Worm (Caenorhabditis elegans) whole organism, L1 larva: ENCODE data around the gene F53F8.6.

ENCODE experiments used
- C04F5.9 ChIP-seq: sonication (generic microtip); optimal IDR thresholded peaks from 2 replicates; lab custom pipeline; 2016; ENCODE audit warnings: missing genetic modification characterization, missing compliant biosample characterization
- F16B12.6 ChIP-seq: fragments of 150-350 bp; optimal IDR thresholded peaks from 2 replicates; lab custom pipeline; 2014; ENCODE audit warnings: missing biosample characterization, missing genetic modification characterization
- aha-1 ChIP-seq: fragments of 150-350 bp; optimal IDR thresholded peaks from 2 replicates; lab custom pipeline; 2014; ENCODE audit warnings: missing biosample characterization, missing genetic modification characterization
- alr-1 ChIP-seq: fragments of 200-800 bp; sonication (Bioruptor generic); optimal IDR thresholded peaks from 2 replicates; lab custom pipeline; 2018; ENCODE audit warnings: borderline replicate concordance, mild to moderate bottlenecking, missing genetic modification characterization, missing compliant biosample characterization
- aly-2 ChIP-seq: fragments of 150-350 bp; optimal IDR thresholded peaks from 2 replicates; lab custom pipeline; 2014; ENCODE audit warnings: missing biosample characterization, missing genetic modification characterization
- blmp-1 ChIP-seq: fragments of 150-350 bp; optimal IDR thresholded peaks from 2 replicates; lab custom pipeline; 2014; ENCODE audit warnings: missing biosample characterization, missing genetic modification characterization
- ceh-63 ChIP-seq: fragments of 200-800 bp; sonication (Bioruptor generic); optimal IDR thresholded peaks from 2 replicates; lab custom pipeline; 2018; ENCODE audit warnings: mild to moderate bottlenecking, missing genetic modification characterization, missing compliant biosample characterization
- ceh-8 ChIP-seq: fragments of 200-800 bp; sonication (Bioruptor generic); optimal IDR thresholded peaks from 2 replicates; lab custom pipeline; 2018; ENCODE audit warnings: mild to moderate bottlenecking, missing genetic modification characterization, moderate library complexity, missing compliant biosample characterization
- ceh-82 ChIP-seq, 3 experiments: fragments of 150-350 bp in 1 of 3; sonication (generic microtip) in 2 of 3; optimal IDR thresholded peaks; 2 replicates each; lab custom pipeline; 2014 to 2017; ENCODE audit warnings: missing biosample characterization in 3 of 3, missing genetic modification characterization in 3 of 3
- ceh-88 ChIP-seq: fragments of 200-800 bp; sonication (Bioruptor generic); IDR thresholded peaks from 2 replicates; pipeline ENCODE4 v1.3.6; 2022; ENCODE audit warnings: missing genetic modification characterization, missing compliant biosample characterization
- ceh-90 ChIP-seq: sonication (generic microtip); optimal IDR thresholded peaks from 2 replicates; lab custom pipeline; 2016; ENCODE audit warnings: missing genetic modification characterization, missing compliant biosample characterization
- dsc-1 ChIP-seq: sonication (generic microtip); optimal IDR thresholded peaks from 2 replicates; lab custom pipeline; 2016; ENCODE audit warnings: mild to moderate bottlenecking, missing genetic modification characterization, missing compliant biosample characterization
- efl-3 ChIP-seq: fragments of 200-800 bp; sonication (Bioruptor generic); optimal IDR thresholded peaks from 2 replicates; lab custom pipeline; 2018; ENCODE audit warnings: mild to moderate bottlenecking, missing genetic modification characterization, missing compliant biosample characterization
- egl-27 ChIP-seq, 2 experiments: fragments of 150-350 bp in 1 of 2; sonication (generic microtip); optimal IDR thresholded peaks; 3 replicates each; lab custom pipeline; 2017 to 2018; ENCODE audit warnings: missing biosample characterization in 2 of 2, missing genetic modification characterization in 2 of 2, missing genetic modification reagents in 2 of 2
- elt-2 ChIP-seq: sonication (generic microtip); optimal IDR thresholded peaks from 2 replicates; lab custom pipeline; 2016; ENCODE audit warnings: missing genetic modification characterization, mild to moderate bottlenecking, inconsistent platforms, missing compliant biosample characterization, missing genetic modification reagents
- ets-5 ChIP-seq: fragments of 200-800 bp; sonication (Bioruptor generic); IDR thresholded peaks from 2 replicates; pipeline ENCODE4 v1.3.6; 2022; ENCODE audit warnings: missing genetic modification characterization, missing compliant biosample characterization
- fkh-10 ChIP-seq: sonication (generic microtip); optimal IDR thresholded peaks from 2 replicates; lab custom pipeline; 2017; ENCODE audit warnings: missing biosample characterization, missing genetic modification reagents, missing genetic modification characterization
- fos-1 ChIP-seq: fragments of 150-350 bp; optimal IDR thresholded peaks from 2 replicates; lab custom pipeline; 2014; ENCODE audit warnings: missing biosample characterization, missing genetic modification characterization
- grh-1 ChIP-seq: fragments of 200-800 bp; sonication (Bioruptor generic); IDR thresholded peaks from 2 replicates; pipeline ENCODE4 v1.3.6; 2022; ENCODE audit warnings: missing genetic modification reagents, missing genetic modification characterization, missing compliant biosample characterization
- hlh-17 ChIP-seq: fragments of 200-800 bp; sonication (Bioruptor generic); optimal IDR thresholded peaks from 2 replicates; lab custom pipeline; 2018; ENCODE audit warnings: missing genetic modification characterization, mild to moderate bottlenecking, missing compliant biosample characterization, moderate library complexity, borderline replicate concordance
- hlh-4 ChIP-seq: sonication (generic microtip); optimal IDR thresholded peaks from 2 replicates; lab custom pipeline; 2016; ENCODE audit warnings: mild to moderate bottlenecking, missing genetic modification characterization, missing compliant biosample characterization
- hpl-2 ChIP-seq: fragments of 150-350 bp; optimal IDR thresholded peaks from 2 replicates; lab custom pipeline; 2014; ENCODE audit warnings: missing biosample characterization, missing genetic modification reagents, missing genetic modification characterization
- jun-1 ChIP-seq: fragments of 150-350 bp; optimal IDR thresholded peaks from 2 replicates; lab custom pipeline; 2014; ENCODE audit warnings: missing biosample characterization, missing genetic modification reagents, missing genetic modification characterization
- lin-13 ChIP-seq: fragments of 150-350 bp; optimal IDR thresholded peaks from 2 replicates; lab custom pipeline; 2014; ENCODE audit warnings: missing biosample characterization, missing genetic modification reagents, missing genetic modification characterization
- lin-14 ChIP-seq: fragments of 200-800 bp; sonication (Bioruptor generic); optimal IDR thresholded peaks from 2 replicates; lab custom pipeline; 2018; ENCODE audit warnings: mild to moderate bottlenecking, missing genetic modification characterization, moderate library complexity, missing compliant biosample characterization
- lin-15B ChIP-seq: fragments of 150-350 bp; sonication (generic microtip); optimal IDR thresholded peaks from 3 replicates; lab custom pipeline; 2014; ENCODE audit warnings: missing biosample characterization, missing genetic modification characterization
- lin-39 ChIP-seq: fragments of 150-350 bp; optimal IDR thresholded peaks from 2 replicates; lab custom pipeline; 2014; ENCODE audit warnings: missing biosample characterization, missing genetic modification reagents, missing genetic modification characterization
- lir-3 ChIP-seq: sonication (generic microtip); optimal IDR thresholded peaks from 2 replicates; lab custom pipeline; 2016; ENCODE audit warnings: mild to moderate bottlenecking, missing genetic modification characterization, moderate library complexity, missing compliant biosample characterization; ENCODE audit not compliant: poor library complexity
- mdl-1 ChIP-seq, 2 experiments: fragments of 150-350 bp; optimal IDR thresholded peaks; 2 replicates each; lab custom pipeline; 2014 to 2017; ENCODE audit warnings: missing biosample characterization in 2 of 2, missing genetic modification characterization in 2 of 2, inconsistent platforms in 1 of 2
- mef-2 ChIP-seq: fragments of 150-350 bp; optimal IDR thresholded peaks from 2 replicates; lab custom pipeline; 2014; ENCODE audit warnings: missing biosample characterization, missing genetic modification characterization
- mep-1 ChIP-seq: fragments of 150-350 bp; optimal IDR thresholded peaks from 2 replicates; lab custom pipeline; 2014; ENCODE audit warnings: missing biosample characterization, missing genetic modification characterization
- nhr-11 ChIP-seq: fragments of 150-350 bp; optimal IDR thresholded peaks from 2 replicates; lab custom pipeline; 2014; ENCODE audit warnings: missing biosample characterization, missing genetic modification characterization
- nhr-237 ChIP-seq: fragments of 150-350 bp; optimal IDR thresholded peaks from 2 replicates; lab custom pipeline; 2014; ENCODE audit warnings: missing biosample characterization, missing genetic modification characterization
- nhr-28 ChIP-seq: fragments of 150-350 bp; optimal IDR thresholded peaks from 2 replicates; lab custom pipeline; 2014; ENCODE audit warnings: missing biosample characterization, missing genetic modification characterization
- nhr-47 ChIP-seq: sonication (generic microtip); optimal IDR thresholded peaks from 2 replicates; lab custom pipeline; 2016; ENCODE audit warnings: mild to moderate bottlenecking, missing genetic modification characterization, moderate library complexity, missing compliant biosample characterization
- nhr-71 ChIP-seq: sonication (generic microtip); optimal IDR thresholded peaks from 2 replicates; lab custom pipeline; 2016; ENCODE audit warnings: mild to moderate bottlenecking, missing genetic modification characterization, moderate library complexity, missing compliant biosample characterization
- nhr-77 ChIP-seq: fragments of 150-350 bp; optimal IDR thresholded peaks from 2 replicates; lab custom pipeline; 2014; ENCODE audit warnings: missing biosample characterization, missing genetic modification characterization
- nhr-85 ChIP-seq: sonication (generic microtip); peaks from one replicate; lab custom pipeline; 2016; ENCODE audit warnings: missing genetic modification characterization, inconsistent platforms, missing compliant biosample characterization
- nhr-90 ChIP-seq: sonication (generic microtip); optimal IDR thresholded peaks from 2 replicates; lab custom pipeline; 2016; ENCODE audit warnings: mild to moderate bottlenecking, missing genetic modification characterization, missing compliant biosample characterization; ENCODE audit not compliant: poor library complexity
- pag-3 ChIP-seq: sonication (generic microtip); optimal IDR thresholded peaks from 2 replicates; lab custom pipeline; 2017; ENCODE audit warnings: missing genetic modification characterization, mild to moderate bottlenecking, missing compliant biosample characterization, antibody characterized with exemption, borderline replicate concordance; ENCODE audit not compliant: insufficient read depth
- pqm-1 ChIP-seq: sonication (generic microtip); optimal IDR thresholded peaks from 3 replicates; lab custom pipeline; 2017; ENCODE audit warnings: missing biosample characterization, missing genetic modification characterization
- skn-1 ChIP-seq: fragments of 150-350 bp; optimal IDR thresholded peaks from 2 replicates; lab custom pipeline; 2014; ENCODE audit warnings: missing biosample characterization, missing genetic modification characterization
- snu-23 ChIP-seq: sonication (generic microtip); optimal IDR thresholded peaks from 2 replicates; lab custom pipeline; 2016; ENCODE audit warnings: missing genetic modification characterization, missing compliant biosample characterization
- sox-4 ChIP-seq: sonication (generic microtip); optimal IDR thresholded peaks from 2 replicates; lab custom pipeline; 2016; ENCODE audit warnings: missing genetic modification characterization, missing compliant biosample characterization
- sptf-1 ChIP-seq: fragments of 150-350 bp; optimal IDR thresholded peaks from 2 replicates; lab custom pipeline; 2014; ENCODE audit warnings: missing biosample characterization, missing genetic modification characterization
- sup-37 ChIP-seq: fragments of 200-800 bp; sonication (Bioruptor generic); optimal IDR thresholded peaks from 2 replicates; lab custom pipeline; 2018; ENCODE audit warnings: mild to moderate bottlenecking, missing genetic modification characterization, missing compliant biosample characterization
- tlp-1 ChIP-seq: fragments of 150-350 bp; optimal IDR thresholded peaks from 2 replicates; lab custom pipeline; 2014; ENCODE audit warnings: missing biosample characterization, missing genetic modification characterization
- unc-30 ChIP-seq: sonication (generic microtip); optimal IDR thresholded peaks from 2 replicates; lab custom pipeline; 2017; ENCODE audit warnings: missing biosample characterization, missing genetic modification characterization
- unc-62 ChIP-seq: fragments of 150-350 bp; optimal IDR thresholded peaks from 2 replicates; lab custom pipeline; 2014; ENCODE audit warnings: missing biosample characterization, missing genetic modification reagents, missing genetic modification characterization
- unc-98 ChIP-seq: fragments of 200-800 bp; sonication (Bioruptor generic); IDR thresholded peaks from 2 replicates; pipeline ENCODE4 v1.3.6; 2022; ENCODE audit warnings: missing genetic modification characterization, missing compliant biosample characterization
- xbp-1 ChIP-seq: sonication (generic microtip); optimal IDR thresholded peaks from 2 replicates; lab custom pipeline; 2016; ENCODE audit warnings: missing genetic modification characterization, missing compliant biosample characterization
- zag-1 ChIP-seq: fragments of 150-350 bp; optimal IDR thresholded peaks from 2 replicates; lab custom pipeline; 2014; ENCODE audit warnings: missing biosample characterization, missing genetic modification characterization
- ztf-11 ChIP-seq, 2 experiments: sonication (generic microtip); optimal IDR thresholded peaks; 2 replicates each; lab custom pipeline; 2016 to 2017; ENCODE audit warnings: missing genetic modification characterization in 2 of 2, missing biosample characterization in 1 of 2, missing compliant biosample characterization in 1 of 2
- ztf-4 ChIP-seq: fragments of 150-350 bp; optimal IDR thresholded peaks from 2 replicates; lab custom pipeline; 2014; ENCODE audit warnings: missing biosample characterization, missing genetic modification characterization

F53F8.6 gene

DNA sequence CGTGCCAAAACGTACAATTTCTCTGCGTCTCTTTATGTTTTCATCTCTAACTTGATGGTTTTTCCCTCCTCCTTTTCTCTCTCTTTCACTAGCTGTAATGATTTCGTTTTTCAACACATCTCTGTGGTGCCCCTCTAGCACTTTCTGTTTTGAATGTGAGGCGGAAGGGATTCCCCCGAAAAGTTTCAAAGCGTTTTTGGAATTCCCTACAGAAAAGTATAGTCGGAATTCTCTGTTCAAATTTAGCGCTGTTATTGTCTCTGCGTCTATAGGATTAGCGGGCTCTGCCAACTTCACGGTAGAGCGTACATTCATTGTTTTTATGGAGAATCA lies 8.9 kb downstream of the F53F8.6 start:
- TF ChIP-seq nhr-71 (peak; percentile 84), nhr-237 (tag; lab: Kevin White, UChicago) (no peak), ztf-11 (tag; optimal IDR thresholded peaks at IDR 0.05; lab: Kevin White, UChicago) (no peak), grh-1 (GFP tag; lab: Robert Waterston, UW) (no peak), ztf-4 (peak; percentile 74), sup-37 (GFP tag; lab: Kevin White, UChicago) (no peak), dsc-1 (peak; percentile 46), xbp-1 (tag; lab: Kevin White, UChicago) (peak; percentile 50), aha-1 (tag; lab: Kevin White, UChicago) (no peak), hlh-4 (tag; lab: Kevin White, UChicago) (no peak), snu-23 (GFP tag; lab: Kevin White, UChicago) (peak; percentile 71), lin-39 (tag; lab: Kevin White, UChicago) (no peak), hlh-17 (GFP tag; lab: Kevin White, UChicago) (no peak), ceh-88 (GFP tag; lab: Robert Waterston, UW) (no peak), F16B12.6 (tag; lab: Kevin White, UChicago) (no peak), nhr-90 (tag; lab: Kevin White, UChicago) (no peak), fos-1 (tag; lab: Kevin White, UChicago) (peak; percentile 8), unc-98 (GFP tag; lab: Robert Waterston, UW) (no peak), nhr-85 (peak; percentile 54), ceh-90 (tag; lab: Kevin White, UChicago) (no peak), jun-1 (tag; lab: Kevin White, UChicago) (no peak), nhr-77 (tag; lab: Kevin White, UChicago) (no peak), ceh-63 (GFP tag; lab: Kevin White, UChicago) (no peak), lin-15B (no peak), unc-62 (GFP tag; lab: Kevin White, UChicago) (no peak), lir-3 (peak; percentile 51), ets-5 (GFP tag; lab: Robert Waterston, UW) (no peak), zag-1 (tag; lab: Kevin White, UChicago) (no peak), pag-3 (tag; lab: Kevin White, UChicago) (peak; percentile 9), nhr-11 (no peak), fkh-10 (no peak), nhr-47 (peak; percentile 45), ceh-82 (tag; optimal IDR thresholded peaks at IDR 0.05; lab: Kevin White, UChicago) (peak in 1 of 3 experiments; percentile 24), C04F5.9 (tag; lab: Kevin White, UChicago) (no peak), mef-2 (tag; lab: Kevin White, UChicago) (no peak), mdl-1 (tag; optimal IDR thresholded peaks at IDR 0.05; lab: Kevin White, UChicago) (peak; percentile 27 to 89), blmp-1 (tag; lab: Kevin White, UChicago) (peak; percentile 56), alr-1 (tag; lab: Kevin White, UChicago) (no peak), aly-2 (no peak), skn-1 (peak; percentile 41), lin-14 (peak; percentile 83), lin-13 (peak; percentile 59), egl-27 (tag; optimal IDR thresholded peaks at IDR 0.05; lab: Kevin White, UChicago) (no peak), mep-1 (tag; lab: Kevin White, UChicago) (peak; percentile 24), efl-3 (GFP tag; lab: Kevin White, UChicago) (no peak), elt-2 (tag; lab: Kevin White, UChicago) (no peak), nhr-28 (tag; lab: Kevin White, UChicago) (no peak), ceh-8 (GFP tag; lab: Kevin White, UChicago) (no peak), unc-30 (tag; lab: Kevin White, UChicago) (no peak), tlp-1 (tag; lab: Kevin White, UChicago) (no peak), sptf-1 (no peak), hpl-2 (GFP tag; lab: Kevin White, UChicago) (no peak), pqm-1 (tag; lab: Kevin White, UChicago) (no peak), sox-4 (no peak)
